Worm (Caenorhabditis elegans) whole organism, L1 larva: ENCODE data around the gene T28D6.5.

Source experiments
- C04F5.9 ChIP-seq: sonication (generic microtip); optimal IDR thresholded peaks from 2 replicates; lab custom pipeline; 2016; ENCODE audit warnings: missing genetic modification characterization, missing compliant biosample characterization
- C16A3.4 ChIP-seq: fragments of 150-350 bp; optimal IDR thresholded peaks from 2 replicates; lab custom pipeline; 2014; ENCODE audit warnings: missing biosample characterization, missing genetic modification characterization
- ceh-63 ChIP-seq: fragments of 200-800 bp; sonication (Bioruptor generic); optimal IDR thresholded peaks from 2 replicates; lab custom pipeline; 2018; ENCODE audit warnings: mild to moderate bottlenecking, missing genetic modification characterization, missing compliant biosample characterization
- ceh-8 ChIP-seq: fragments of 200-800 bp; sonication (Bioruptor generic); optimal IDR thresholded peaks from 2 replicates; lab custom pipeline; 2018; ENCODE audit warnings: mild to moderate bottlenecking, missing genetic modification characterization, moderate library complexity, missing compliant biosample characterization
- ceh-82 ChIP-seq, 3 experiments: fragments of 150-350 bp in 1 of 3; sonication (generic microtip) in 2 of 3; optimal IDR thresholded peaks; 2 replicates each; lab custom pipeline; 2014 to 2017; ENCODE audit warnings: missing biosample characterization in 3 of 3, missing genetic modification characterization in 3 of 3
- ceh-88 ChIP-seq: fragments of 200-800 bp; sonication (Bioruptor generic); IDR thresholded peaks from 2 replicates; pipeline ENCODE4 v1.3.6; 2022; ENCODE audit warnings: missing genetic modification characterization, missing compliant biosample characterization
- ceh-90 ChIP-seq: sonication (generic microtip); optimal IDR thresholded peaks from 2 replicates; lab custom pipeline; 2016; ENCODE audit warnings: missing genetic modification characterization, missing compliant biosample characterization
- ces-1 ChIP-seq: fragments of 150-350 bp; optimal IDR thresholded peaks from 2 replicates; lab custom pipeline; 2014; ENCODE audit warnings: missing biosample characterization, missing genetic modification reagents, missing genetic modification characterization
- dsc-1 ChIP-seq: sonication (generic microtip); optimal IDR thresholded peaks from 2 replicates; lab custom pipeline; 2016; ENCODE audit warnings: mild to moderate bottlenecking, missing genetic modification characterization, missing compliant biosample characterization
- efl-1 ChIP-seq, 4 experiments: fragments of 150-350 bp; optimal IDR thresholded peaks in 3 of 4; peaks in 1 of 4; 1 replicate in 1 of 4; 2 replicates in 3 of 4; lab custom pipeline; 2014; ENCODE audit warnings: missing biosample characterization in 2 of 4, missing genetic modification characterization in 2 of 4, missing genetic modification reagents in 2 of 4
- egl-27 ChIP-seq, 2 experiments: fragments of 150-350 bp in 1 of 2; sonication (generic microtip); optimal IDR thresholded peaks; 3 replicates each; lab custom pipeline; 2017 to 2018; ENCODE audit warnings: missing biosample characterization in 2 of 2, missing genetic modification characterization in 2 of 2, missing genetic modification reagents in 2 of 2
- elt-2 ChIP-seq: sonication (generic microtip); optimal IDR thresholded peaks from 2 replicates; lab custom pipeline; 2016; ENCODE audit warnings: missing genetic modification characterization, mild to moderate bottlenecking, inconsistent platforms, missing compliant biosample characterization, missing genetic modification reagents
- elt-3 ChIP-seq, 6 experiments: fragments of 150-350 bp in 1 of 6; sonication (generic microtip); optimal IDR thresholded peaks; 2 replicates each; lab custom pipeline; 2017 to 2018; ENCODE audit warnings: missing biosample characterization in 6 of 6, missing genetic modification characterization in 6 of 6, inconsistent platforms in 1 of 6
- ets-5 ChIP-seq: fragments of 200-800 bp; sonication (Bioruptor generic); IDR thresholded peaks from 2 replicates; pipeline ENCODE4 v1.3.6; 2022; ENCODE audit warnings: missing genetic modification characterization, missing compliant biosample characterization
- fos-1 ChIP-seq: fragments of 150-350 bp; optimal IDR thresholded peaks from 2 replicates; lab custom pipeline; 2014; ENCODE audit warnings: missing biosample characterization, missing genetic modification characterization
- grh-1 ChIP-seq: fragments of 200-800 bp; sonication (Bioruptor generic); IDR thresholded peaks from 2 replicates; pipeline ENCODE4 v1.3.6; 2022; ENCODE audit warnings: missing genetic modification reagents, missing genetic modification characterization, missing compliant biosample characterization
- hlh-17 ChIP-seq: fragments of 200-800 bp; sonication (Bioruptor generic); optimal IDR thresholded peaks from 2 replicates; lab custom pipeline; 2018; ENCODE audit warnings: missing genetic modification characterization, mild to moderate bottlenecking, missing compliant biosample characterization, moderate library complexity, borderline replicate concordance
- hlh-4 ChIP-seq: sonication (generic microtip); optimal IDR thresholded peaks from 2 replicates; lab custom pipeline; 2016; ENCODE audit warnings: mild to moderate bottlenecking, missing genetic modification characterization, missing compliant biosample characterization
- hpl-2 ChIP-seq: fragments of 150-350 bp; optimal IDR thresholded peaks from 2 replicates; lab custom pipeline; 2014; ENCODE audit warnings: missing biosample characterization, missing genetic modification reagents, missing genetic modification characterization
- irx-1 ChIP-seq: sonication (generic microtip); optimal IDR thresholded peaks from 2 replicates; lab custom pipeline; 2016; ENCODE audit warnings: missing genetic modification characterization, missing compliant biosample characterization
- lin-14 ChIP-seq: fragments of 200-800 bp; sonication (Bioruptor generic); optimal IDR thresholded peaks from 2 replicates; lab custom pipeline; 2018; ENCODE audit warnings: mild to moderate bottlenecking, missing genetic modification characterization, moderate library complexity, missing compliant biosample characterization
- lin-15B ChIP-seq: fragments of 150-350 bp; sonication (generic microtip); optimal IDR thresholded peaks from 3 replicates; lab custom pipeline; 2014; ENCODE audit warnings: missing biosample characterization, missing genetic modification characterization
- lin-35 ChIP-seq, 2 experiments: fragments of 150-350 bp; optimal IDR thresholded peaks; 2 replicates each; lab custom pipeline; 2014; ENCODE audit warnings: missing biosample characterization in 2 of 2, missing genetic modification characterization in 2 of 2, missing genetic modification reagents in 2 of 2
- lsy-2 ChIP-seq, 2 experiments: fragments of 150-350 bp; optimal IDR thresholded peaks; 2 replicates each; lab custom pipeline; 2014; ENCODE audit warnings: missing biosample characterization in 2 of 2, missing genetic modification characterization in 2 of 2
- mef-2 ChIP-seq: fragments of 150-350 bp; optimal IDR thresholded peaks from 2 replicates; lab custom pipeline; 2014; ENCODE audit warnings: missing biosample characterization, missing genetic modification characterization
- mep-1 ChIP-seq: fragments of 150-350 bp; optimal IDR thresholded peaks from 2 replicates; lab custom pipeline; 2014; ENCODE audit warnings: missing biosample characterization, missing genetic modification characterization
- nhr-11 ChIP-seq: fragments of 150-350 bp; optimal IDR thresholded peaks from 2 replicates; lab custom pipeline; 2014; ENCODE audit warnings: missing biosample characterization, missing genetic modification characterization
- nhr-12 ChIP-seq: sonication (generic microtip); optimal IDR thresholded peaks from 2 replicates; lab custom pipeline; 2017; ENCODE audit warnings: missing biosample characterization, missing genetic modification characterization
- nhr-19 ChIP-seq: fragments of 200-800 bp; sonication (Bioruptor generic); conservative IDR thresholded peaks from 2 replicates; pipeline ENCODE4 v1.3.6; 2022; ENCODE audit warnings: missing genetic modification characterization, missing compliant biosample characterization
- nhr-20 ChIP-seq: sonication (generic microtip); optimal IDR thresholded peaks from 2 replicates; lab custom pipeline; 2016; ENCODE audit warnings: mild to moderate bottlenecking, missing genetic modification characterization, missing compliant biosample characterization
- nhr-28 ChIP-seq: fragments of 150-350 bp; optimal IDR thresholded peaks from 2 replicates; lab custom pipeline; 2014; ENCODE audit warnings: missing biosample characterization, missing genetic modification characterization
- nhr-47 ChIP-seq: sonication (generic microtip); optimal IDR thresholded peaks from 2 replicates; lab custom pipeline; 2016; ENCODE audit warnings: mild to moderate bottlenecking, missing genetic modification characterization, moderate library complexity, missing compliant biosample characterization
- nhr-76 ChIP-seq: sonication (generic microtip); optimal IDR thresholded peaks from 2 replicates; lab custom pipeline; 2017; ENCODE audit warnings: missing biosample characterization, missing genetic modification characterization
- nhr-85 ChIP-seq: sonication (generic microtip); peaks from one replicate; lab custom pipeline; 2016; ENCODE audit warnings: missing genetic modification characterization, inconsistent platforms, missing compliant biosample characterization
- nhr-90 ChIP-seq: sonication (generic microtip); optimal IDR thresholded peaks from 2 replicates; lab custom pipeline; 2016; ENCODE audit warnings: mild to moderate bottlenecking, missing genetic modification characterization, missing compliant biosample characterization; ENCODE audit not compliant: poor library complexity
- skn-1 ChIP-seq: fragments of 150-350 bp; optimal IDR thresholded peaks from 2 replicates; lab custom pipeline; 2014; ENCODE audit warnings: missing biosample characterization, missing genetic modification characterization
- snu-23 ChIP-seq: sonication (generic microtip); optimal IDR thresholded peaks from 2 replicates; lab custom pipeline; 2016; ENCODE audit warnings: missing genetic modification characterization, missing compliant biosample characterization
- sptf-1 ChIP-seq: fragments of 150-350 bp; optimal IDR thresholded peaks from 2 replicates; lab custom pipeline; 2014; ENCODE audit warnings: missing biosample characterization, missing genetic modification characterization
- sup-37 ChIP-seq: fragments of 200-800 bp; sonication (Bioruptor generic); optimal IDR thresholded peaks from 2 replicates; lab custom pipeline; 2018; ENCODE audit warnings: mild to moderate bottlenecking, missing genetic modification characterization, missing compliant biosample characterization
- swsn-7 ChIP-seq: sonication (generic microtip); optimal IDR thresholded peaks from 2 replicates; lab custom pipeline; 2016; ENCODE audit warnings: missing genetic modification characterization, missing compliant biosample characterization
- tbx-2 ChIP-seq: sonication (generic microtip); optimal IDR thresholded peaks from 2 replicates; lab custom pipeline; 2016; ENCODE audit warnings: missing genetic modification characterization, missing compliant biosample characterization
- tlp-1 ChIP-seq: fragments of 150-350 bp; optimal IDR thresholded peaks from 2 replicates; lab custom pipeline; 2014; ENCODE audit warnings: missing biosample characterization, missing genetic modification characterization
- unc-130 ChIP-seq: fragments of 150-350 bp; optimal IDR thresholded peaks from 2 replicates; lab custom pipeline; 2017; ENCODE audit warnings: missing biosample characterization, missing genetic modification characterization, inconsistent platforms
- unc-62 ChIP-seq: fragments of 150-350 bp; optimal IDR thresholded peaks from 2 replicates; lab custom pipeline; 2014; ENCODE audit warnings: missing biosample characterization, missing genetic modification reagents, missing genetic modification characterization
- unc-98 ChIP-seq: fragments of 200-800 bp; sonication (Bioruptor generic); IDR thresholded peaks from 2 replicates; pipeline ENCODE4 v1.3.6; 2022; ENCODE audit warnings: missing genetic modification characterization, missing compliant biosample characterization
- vab-15 ChIP-seq: sonication (generic microtip); optimal IDR thresholded peaks from 2 replicates; lab custom pipeline; 2017; ENCODE audit warnings: missing genotype, mild to moderate bottlenecking, missing genetic modification characterization, missing compliant biosample characterization
- xbp-1 ChIP-seq: sonication (generic microtip); optimal IDR thresholded peaks from 2 replicates; lab custom pipeline; 2016; ENCODE audit warnings: missing genetic modification characterization, missing compliant biosample characterization
- zag-1 ChIP-seq: fragments of 150-350 bp; optimal IDR thresholded peaks from 2 replicates; lab custom pipeline; 2014; ENCODE audit warnings: missing biosample characterization, missing genetic modification characterization

T28D6.5 gene

ce11 chrIII:11371236-11371635 is 37.8 kb downstream of the T28D6.5 start (continued):
- TF ChIP-seq ets-5 (GFP tag; lab: Robert Waterston, UW), result no peak
- TF ChIP-seq unc-62 (GFP tag; lab: Kevin White, UChicago), result no peak
- TF ChIP-seq grh-1 (GFP tag; lab: Robert Waterston, UW), result no peak
- TF ChIP-seq zag-1, result no peak
- no peak for TF ChIP-seq ceh-8 (GFP tag; lab: Kevin White, UChicago)
- no peak for TF ChIP-seq C04F5.9
- TF ChIP-seq nhr-28, result no peak
- peak; percentile 41 to 82 (median 49) for TF ChIP-seq ceh-82 (tag; optimal IDR thresholded peaks at IDR 0.05; lab: Kevin White, UChicago)
- no peak for TF ChIP-seq sptf-1 (tag; lab: Kevin White, UChicago)
- TF ChIP-seq lin-35 (GFP tag; optimal IDR thresholded peaks at IDR 0.05; lab: Kevin White, UChicago), result peak; percentile 58 to 73
- TF ChIP-seq ceh-88 (GFP tag; lab: Robert Waterston, UW), result no peak
- 0 out of 2 replicates have a peak, but pooled peaks have one; percentile 20 for TF ChIP-seq unc-98 (GFP tag; lab: Robert Waterston, UW)
- peak; percentile 57 for TF ChIP-seq swsn-7
- peak; percentile 60 for TF ChIP-seq irx-1 (tag; lab: Kevin White, UChicago)
- peak; percentile 60 for TF ChIP-seq mep-1 (tag; lab: Kevin White, UChicago)
- peak; percentile 65 for TF ChIP-seq nhr-20
- TF ChIP-seq C16A3.4 (tag; lab: Kevin White, UChicago), result peak; percentile 73
- no peak for TF ChIP-seq tlp-1 (tag; lab: Kevin White, UChicago)
- TF ChIP-seq lin-15B (tag; lab: Kevin White, UChicago), result no peak
- no peak for TF ChIP-seq sup-37 (GFP tag; lab: Kevin White, UChicago)
- peak; percentile 69 for TF ChIP-seq nhr-19 (GFP tag; lab: Robert Waterston, UW)
- TF ChIP-seq ces-1 (GFP tag; lab: Kevin White, UChicago), result no peak
- peak; percentile 82 for TF ChIP-seq nhr-47 (tag; lab: Kevin White, UChicago)
- TF ChIP-seq hlh-17 (GFP tag; lab: Kevin White, UChicago), result no peak
- no peak for TF ChIP-seq hlh-4 (tag; lab: Kevin White, UChicago)
- no peak for TF ChIP-seq nhr-12 (tag; lab: Kevin White, UChicago)
- peak in 1 of 6 experiments; percentile 10 for TF ChIP-seq elt-3 (tag; optimal IDR thresholded peaks at IDR 0.05; lab: Kevin White, UChicago)
- TF ChIP-seq ceh-63 (GFP tag; lab: Kevin White, UChicago), result no peak
- no peak for TF ChIP-seq mef-2 (tag; lab: Kevin White, UChicago)
- peak; percentile 57 for TF ChIP-seq nhr-90 (tag; lab: Kevin White, UChicago)
- no peak for TF ChIP-seq nhr-76 (tag; lab: Kevin White, UChicago)
- no peak for TF ChIP-seq nhr-11 (tag; lab: Kevin White, UChicago)
- peak; percentile 33 for TF ChIP-seq skn-1
- TF ChIP-seq efl-1 (optimal IDR thresholded peaks at IDR 0.05; lab: Kevin White, UChicago), result peak; percentile 45 to 61
- peak; percentile 59 to 88 for TF ChIP-seq efl-1 (GFP tag; optimal IDR thresholded peaks at IDR 0.05 in 1 of 2; lab: Kevin White, UChicago)
- TF ChIP-seq vab-15 (tag; lab: Kevin White, UChicago), result peak; percentile 55
- peak; percentile 52 for TF ChIP-seq nhr-85 (tag; lab: Kevin White, UChicago)
- no peak for TF ChIP-seq egl-27 (tag; optimal IDR thresholded peaks at IDR 0.05; lab: Kevin White, UChicago)
- TF ChIP-seq ceh-90, result no peak
- TF ChIP-seq tbx-2, result peak; percentile 64
- TF ChIP-seq lin-14 (GFP tag; lab: Kevin White, UChicago), result peak; percentile 55
- no peak for TF ChIP-seq unc-130 (tag; lab: Kevin White, UChicago)
- peak; percentile 62 for TF ChIP-seq xbp-1 (tag; lab: Kevin White, UChicago)
- peak; percentile 45 for TF ChIP-seq elt-2 (tag; lab: Kevin White, UChicago)
- no peak for TF ChIP-seq hpl-2
- TF ChIP-seq fos-1 (tag; lab: Kevin White, UChicago), result peak; percentile 49
- TF ChIP-seq dsc-1 (tag; lab: Kevin White, UChicago), result peak; percentile 65
- peak; percentile 42 to 64 for TF ChIP-seq lsy-2 (tag; optimal IDR thresholded peaks at IDR 0.05; lab: Kevin White, UChicago)
- peak; percentile 78 for TF ChIP-seq snu-23 (GFP tag; lab: Kevin White, UChicago)
